Worm (Caenorhabditis elegans) whole organism, early embryonic: ENCODE data around the gene tag-281.

Experiments used
- B0310.2 ChIP-seq: sonication (generic microtip); optimal IDR thresholded peaks from 2 replicates; lab custom pipeline; 2016; ENCODE audit warnings: mild to moderate bottlenecking, missing genetic modification characterization, missing compliant biosample characterization
- F13C5.2 ChIP-seq: sonication (generic microtip); optimal IDR thresholded peaks from 2 replicates; lab custom pipeline; 2017; ENCODE audit warnings: mild to moderate bottlenecking, missing genetic modification characterization, inconsistent platforms, missing compliant biosample characterization
- ama-1 ChIP-seq: fragments of 150-350 bp; optimal IDR thresholded peaks from 2 replicates; lab custom pipeline; 2014
- ets-7 ChIP-seq: sonication (generic microtip); optimal IDR thresholded peaks from 2 replicates; lab custom pipeline; 2016; ENCODE audit warnings: missing genotype, missing genetic modification characterization, missing compliant biosample characterization
- flt-1 ChIP-seq: fragments of 200-800 bp; sonication (Bioruptor generic); IDR thresholded peaks from 2 replicates; pipeline ENCODE4 v1.3.6; 2022; ENCODE audit warnings: missing genetic modification characterization, missing compliant biosample characterization
- hmbx-1 ChIP-seq: sonication (generic microtip); optimal IDR thresholded peaks from 2 replicates; lab custom pipeline; 2016; ENCODE audit warnings: mild to moderate bottlenecking, missing genetic modification characterization, missing compliant biosample characterization
- hmg-4 ChIP-seq: fragments of 200-800 bp; sonication (Bioruptor generic); optimal IDR thresholded peaks from 2 replicates; lab custom pipeline; 2018; ENCODE audit warnings: mild to moderate bottlenecking, missing genetic modification characterization, missing compliant biosample characterization
- hnd-1 ChIP-seq: sonication (generic microtip); optimal IDR thresholded peaks from 2 replicates; lab custom pipeline; 2016; ENCODE audit warnings: missing genetic modification characterization, missing compliant biosample characterization
- scrt-1 ChIP-seq: fragments of 200-800 bp; sonication (Bioruptor generic); IDR thresholded peaks from 2 replicates; pipeline ENCODE4 v1.3.6; 2022; ENCODE audit warnings: missing genetic modification characterization, missing compliant biosample characterization
- tra-4 ChIP-seq: sonication (generic microtip); optimal IDR thresholded peaks from 2 replicates; lab custom pipeline; 2017; ENCODE audit warnings: missing genetic modification characterization, missing compliant biosample characterization

- TF ChIP-seq hmbx-1 (tag; lab: Kevin White, UChicago): no peak
- TF ChIP-seq flt-1 (GFP tag; lab: Robert Waterston, UW): no peak
- TF ChIP-seq ets-7 (tag; lab: Kevin White, UChicago): no peak
- no peak for TF ChIP-seq ama-1
- no peak for TF ChIP-seq hnd-1 (tag; lab: Kevin White, UChicago)
- TF ChIP-seq B0310.2: no peak
- no peak for TF ChIP-seq scrt-1 (GFP tag; lab: Robert Waterston, UW)
- no peak for TF ChIP-seq hmg-4 (GFP tag; lab: Kevin White, UChicago)
- TF ChIP-seq tra-4 (tag; lab: Kevin White, UChicago): no peak
- no peak for TF ChIP-seq F13C5.2 (tag; lab: Kevin White, UChicago)
Observed at ce11 chrII:12482622-12483021, 23.1 kb downstream of the tag-281 start, which contains the start of gene fbxb-102.
